Worm (Caenorhabditis elegans) whole organism, L2 larva: ENCODE results near the gene lgc-39.

Experiments
- ZK546.5 ChIP-seq: sonication (generic microtip); optimal IDR thresholded peaks from 2 replicates; lab custom pipeline; 2017; ENCODE audit warnings: missing biosample characterization, missing genetic modification characterization
- ceh-82 ChIP-seq: fragments of 150-350 bp; optimal IDR thresholded peaks from 2 replicates; lab custom pipeline; 2014; ENCODE audit warnings: missing biosample characterization, missing genetic modification characterization
- egl-27 ChIP-seq: sonication (generic microtip); optimal IDR thresholded peaks from 3 replicates; lab custom pipeline; 2017; ENCODE audit warnings: missing biosample characterization, missing genetic modification reagents, missing genetic modification characterization
- elt-1 ChIP-seq: fragments of 150-350 bp; optimal IDR thresholded peaks from 2 replicates; lab custom pipeline; 2014; ENCODE audit warnings: missing biosample characterization, missing genetic modification characterization
- mbf-1 ChIP-seq: sonication (generic microtip); optimal IDR thresholded peaks from 2 replicates; lab custom pipeline; 2017; ENCODE audit warnings: missing biosample characterization, missing genetic modification characterization
- nhr-10 ChIP-seq: sonication (generic microtip); optimal IDR thresholded peaks from 2 replicates; lab custom pipeline; 2017; ENCODE audit warnings: missing biosample characterization, missing genetic modification characterization
- nhr-237 ChIP-seq: fragments of 150-350 bp; optimal IDR thresholded peaks from 2 replicates; lab custom pipeline; 2014; ENCODE audit warnings: missing biosample characterization, missing genetic modification characterization
- nhr-77 ChIP-seq: fragments of 150-350 bp; optimal IDR thresholded peaks from 2 replicates; lab custom pipeline; 2014; ENCODE audit warnings: missing biosample characterization, missing genetic modification characterization
- unc-62 ChIP-seq: fragments of 150-350 bp; optimal IDR thresholded peaks from 2 replicates; lab custom pipeline; 2014; ENCODE audit warnings: missing biosample characterization, missing genetic modification reagents, missing genetic modification characterization

- TF ChIP-seq nhr-10 (tag; lab: Kevin White, UChicago) (no peak), elt-1 (tag; lab: Kevin White, UChicago) (no peak), nhr-77 (tag; lab: Kevin White, UChicago) (no peak), unc-62 (GFP tag; lab: Kevin White, UChicago) (no peak), ZK546.5 (tag; lab: Kevin White, UChicago) (no peak), egl-27 (no peak), nhr-237 (tag; lab: Kevin White, UChicago) (no peak), ceh-82 (tag; lab: Kevin White, UChicago) (no peak), mbf-1 (tag; lab: Kevin White, UChicago) (no peak)
These were observed 9.2 kb downstream of the lgc-39 start, which contains the start of gene pitr-5 for ce11 chrV:7184549-7184948.
